Worm (Caenorhabditis elegans) whole organism, L3 larva: ENCODE results near the gene K01D12.7.

ENCODE experiments used
- ama-1 ChIP-seq: fragments of 150-350 bp; optimal IDR thresholded peaks from 2 replicates; lab custom pipeline; 2018
- egl-27 ChIP-seq: sonication (generic microtip); optimal IDR thresholded peaks from 4 replicates; lab custom pipeline; 2017; ENCODE audit warnings: missing biosample characterization, missing genetic modification reagents, missing genetic modification characterization
- elt-1 ChIP-seq: fragments of 150-350 bp; optimal IDR thresholded peaks from 2 replicates; lab custom pipeline; 2014; ENCODE audit warnings: missing biosample characterization, missing genetic modification characterization
- lin-39 ChIP-seq: fragments of 150-350 bp; optimal IDR thresholded peaks from 2 replicates; lab custom pipeline; 2018; ENCODE audit warnings: missing biosample characterization, missing genetic modification reagents, missing genetic modification characterization
- mdl-1 ChIP-seq: fragments of 150-350 bp; optimal IDR thresholded peaks from 2 replicates; lab custom pipeline; 2014; ENCODE audit warnings: missing biosample characterization, missing genetic modification characterization
- nhr-23 ChIP-seq: fragments of 150-350 bp; optimal IDR thresholded peaks from 2 replicates; lab custom pipeline; 2014; ENCODE audit warnings: missing biosample characterization, missing genetic modification reagents, missing genetic modification characterization
- nhr-25 ChIP-seq: sonication (generic microtip); optimal IDR thresholded peaks from 2 replicates; lab custom pipeline; 2017; ENCODE audit warnings: missing biosample characterization, missing genetic modification characterization
- nhr-67 ChIP-seq: fragments of 150-350 bp; optimal IDR thresholded peaks from 2 replicates; lab custom pipeline; 2014; ENCODE audit warnings: missing biosample characterization, missing genetic modification characterization
- nhr-76 ChIP-seq: fragments of 150-350 bp; sonication (generic microtip); optimal IDR thresholded peaks from 5 replicates; lab custom pipeline; 2014; ENCODE audit warnings: missing biosample characterization, missing genetic modification characterization
- sea-2 ChIP-seq: fragments of 150-350 bp; sonication (generic microtip); optimal IDR thresholded peaks from 4 replicates; lab custom pipeline; 2014; ENCODE audit warnings: missing biosample characterization, missing genetic modification reagents, missing genetic modification characterization
- zag-1 ChIP-seq: fragments of 150-350 bp; optimal IDR thresholded peaks from 2 replicates; lab custom pipeline; 2014; ENCODE audit warnings: missing biosample characterization, missing genetic modification characterization
- ztf-4 ChIP-seq: fragments of 150-350 bp; optimal IDR thresholded peaks from 2 replicates; lab custom pipeline; 2014; ENCODE audit warnings: missing biosample characterization, missing genetic modification characterization

The K01D12.7 gene

ce11 chrV:12352881-12353280 lies 48.4 kb downstream of the K01D12.7 start:
- TF ChIP-seq ztf-4 (no peak), ama-1 (lab: Kevin White, UChicago) (peak; percentile 51), nhr-67 (tag; lab: Kevin White, UChicago) (no peak)

- TF ChIP-seq zag-1 (tag; lab: Kevin White, UChicago) (no peak), mdl-1 (tag; lab: Kevin White, UChicago) (no peak), elt-1 (tag; lab: Kevin White, UChicago) (no peak), nhr-76 (tag; lab: Kevin White, UChicago) (no peak), lin-39 (tag; lab: Kevin White, UChicago) (no peak), egl-27 (tag; lab: Kevin White, UChicago) (no peak)
- TF ChIP-seq, all 47 proteins: peak for 0
Observed at ce11 chrV:12352445-12352844, 48.8 kb downstream of the K01D12.7 start, which contains the start of gene sqt-3. TSS of gene sqt-3 (plus strand) at chrV:12352745.

- TF ChIP-seq sea-2 (no peak), nhr-23 (tag; lab: Kevin White, UChicago) (no peak), elt-1 (tag; lab: Kevin White, UChicago) (peak; percentile 78), nhr-25 (tag; lab: Kevin White, UChicago) (peak; percentile 27)
Observed at ce11 chrV:12351842-12352241, 49.4 kb downstream of the K01D12.7 start.
